Worm (Caenorhabditis elegans): Measurements from ENCODE around the gene B0252.8.

Gene B0252.8

DNA sequence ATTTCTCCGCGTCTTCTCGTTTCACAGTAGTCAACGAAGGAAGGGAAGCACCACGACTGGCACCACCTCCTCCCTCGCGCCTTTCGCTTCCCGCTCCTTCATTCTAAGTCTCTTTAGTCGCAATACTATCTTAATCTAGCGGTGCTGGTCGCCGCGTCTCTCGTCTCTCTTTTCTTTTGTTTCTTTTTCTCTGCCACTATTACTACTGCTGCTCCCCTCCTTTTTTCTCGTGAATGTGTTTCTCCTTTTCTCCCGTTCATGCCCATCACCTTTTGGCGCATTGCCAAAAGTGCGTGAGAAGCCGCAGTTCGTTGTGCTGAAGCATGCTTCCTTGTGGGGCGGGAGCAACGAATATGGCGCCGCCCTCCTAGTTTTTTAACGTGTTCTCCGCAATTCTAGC, 10.5 kb downstream of the B0252.8 start (continued):
- TF ChIP-seq unc-42 (tag; optimal IDR thresholded peaks at IDR 0.05) = peak; percentile 16
- no peak for TF ChIP-seq lin-11 (tag; optimal IDR thresholded peaks at IDR 0.05)
- no peak for TF ChIP-seq sox-4 (tag; optimal IDR thresholded peaks at IDR 0.05)
- TF ChIP-seq mec-3 (tag; optimal IDR thresholded peaks at IDR 0.05; ENCODE audit: borderline replicate concordance) = no peak
- no peak for TF ChIP-seq lim-6 (tag; optimal IDR thresholded peaks at IDR 0.05)
- TF ChIP-seq madf-2 (tag; optimal IDR thresholded peaks at IDR 0.05) = no peak
- no peak for TF ChIP-seq pat-9 (tag; optimal IDR thresholded peaks at IDR 0.05)
- TF ChIP-seq eyg-1 (tag; optimal IDR thresholded peaks at IDR 0.05) = no peak
- no peak for TF ChIP-seq sox-2 (GFP tag; IDR thresholded peaks at IDR 0.05)
- no peak for TF ChIP-seq ceh-48 (tag; optimal IDR thresholded peaks at IDR 0.05)
- TF ChIP-seq ceh-9 (tag; optimal IDR thresholded peaks at IDR 0.05) = no peak
- TF ChIP-seq Y22D7AL.16 (tag; optimal IDR thresholded peaks at IDR 0.05) = no peak
- TF ChIP-seq ets-4 (tag; optimal IDR thresholded peaks at IDR 0.05) = no peak
- no peak for TF ChIP-seq hlh-13 (GFP tag; optimal IDR thresholded peaks at IDR 0.05)
- no peak for TF ChIP-seq che-1 (tag; optimal IDR thresholded peaks at IDR 0.05)
- no peak for TF ChIP-seq T23F11.4 (GFP tag; optimal IDR thresholded peaks at IDR 0.05)
- TF ChIP-seq pha-2 (tag; optimal IDR thresholded peaks at IDR 0.05) = no peak
- TF ChIP-seq dmd-4 (tag; optimal IDR thresholded peaks at IDR 0.05; ENCODE audit: borderline replicate concordance) = no peak
- no peak for TF ChIP-seq rnt-1 (tag; optimal IDR thresholded peaks at IDR 0.05)
- peak; percentile 38 for TF ChIP-seq syd-9 (tag; optimal IDR thresholded peaks at IDR 0.05)
- no peak for TF ChIP-seq ama-1 (optimal IDR thresholded peaks at IDR 0.05)
- TF ChIP-seq sdc-2 (tag; optimal IDR thresholded peaks at IDR 0.05) = no peak
- TF ChIP-seq ceh-34 (tag; optimal IDR thresholded peaks at IDR 0.05) = peak; percentile 30
- TF ChIP-seq ref-2 (tag; optimal IDR thresholded peaks at IDR 0.05) = no peak
- no peak for TF ChIP-seq gmeb-2 (tag; optimal IDR thresholded peaks at IDR 0.05)
- no peak for TF ChIP-seq F13H6.1 (tag; optimal IDR thresholded peaks at IDR 0.05)
- no peak for TF ChIP-seq pag-3 (tag; optimal IDR thresholded peaks at IDR 0.05; ENCODE audit: borderline replicate concordance)
- no peak for TF ChIP-seq ceh-2 (tag; optimal IDR thresholded peaks at IDR 0.05)
- TF ChIP-seq unc-55 (GFP tag; optimal IDR thresholded peaks at IDR 0.05) = peak; percentile 40
- TF ChIP-seq fkh-10 (GFP tag; optimal IDR thresholded peaks at IDR 0.05) = no peak
- peak; percentile 1 for TF ChIP-seq pros-1 (tag; optimal IDR thresholded peaks at IDR 0.05)
- TF ChIP-seq C38D4.7 (GFP tag; optimal IDR thresholded peaks at IDR 0.05) = no peak
- TF ChIP-seq dve-1 (tag; optimal IDR thresholded peaks at IDR 0.05) = no peak
- no peak for TF ChIP-seq ztf-16 (tag; optimal IDR thresholded peaks at IDR 0.05)
- TF ChIP-seq elt-2 (tag; optimal IDR thresholded peaks at IDR 0.05) = no peak
- no peak for TF ChIP-seq ceh-22 (tag; optimal IDR thresholded peaks at IDR 0.05)

DNA sequence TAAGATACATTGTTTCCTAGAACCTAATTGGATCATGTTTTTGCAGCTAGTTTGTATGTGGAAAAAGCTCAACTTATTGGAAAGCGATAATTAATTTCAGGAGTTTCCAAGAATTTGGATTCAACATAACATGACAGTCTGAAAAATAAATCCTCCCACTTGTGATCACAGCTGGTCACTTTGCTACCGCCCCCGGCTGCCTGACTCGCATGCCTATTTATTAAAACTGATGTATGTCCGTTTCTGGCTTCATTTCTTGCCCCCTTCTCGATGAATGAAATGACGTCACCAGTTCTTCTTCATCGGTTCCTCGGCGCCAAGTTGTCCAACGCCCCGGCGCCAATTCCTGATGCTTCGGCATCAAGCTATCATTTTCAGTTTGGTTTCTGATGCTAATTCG, 11.1 kb downstream of the B0252.8 start:
- TF ChIP-seq ceh-45 (GFP tag; IDR thresholded peaks at IDR 0.05) (no peak), ceh-9 (tag; optimal IDR thresholded peaks at IDR 0.05) (no peak), Y22D7AL.16 (tag; optimal IDR thresholded peaks at IDR 0.05) (no peak), ceh-48 (tag; optimal IDR thresholded peaks at IDR 0.05) (no peak), unc-3 (GFP tag; conservative IDR thresholded peaks at IDR 0.05) (no peak), unc-3 (tag; optimal IDR thresholded peaks at IDR 0.05) (no peak), ref-2 (tag; optimal IDR thresholded peaks at IDR 0.05) (no peak), lim-6 (tag; optimal IDR thresholded peaks at IDR 0.05) (no peak), ets-4 (tag; optimal IDR thresholded peaks at IDR 0.05) (no peak), hlh-15 (tag; optimal IDR thresholded peaks at IDR 0.05) (no peak), pha-2 (tag; optimal IDR thresholded peaks at IDR 0.05) (no peak)

DNA sequence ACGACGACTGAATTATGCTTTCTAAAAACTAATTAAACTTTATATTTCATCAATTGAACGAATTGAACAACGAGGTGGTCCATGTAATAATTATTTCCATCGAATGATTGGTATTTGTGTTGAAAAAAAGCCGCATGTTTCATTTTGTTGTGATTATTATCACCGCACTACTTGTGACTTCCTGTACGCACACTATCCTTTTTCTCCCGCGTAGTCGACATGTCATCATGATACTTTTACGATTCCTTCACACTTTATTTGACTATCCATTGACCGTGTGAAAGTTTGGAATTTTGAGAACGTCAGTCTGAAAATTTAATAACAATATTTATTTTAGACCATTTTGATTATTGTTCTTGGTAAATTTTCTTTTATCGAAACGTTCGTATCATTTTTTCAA, 11.6 kb downstream of the B0252.8 start, which contains the start of gene F22D3.4:
F22D3.4 (minus strand) TSS at position 1 of the 400 bp plus-strand sequence.
- no peak for TF ChIP-seq nhr-232 (tag; optimal IDR thresholded peaks at IDR 0.05)
- TF ChIP-seq che-1 (tag; optimal IDR thresholded peaks at IDR 0.05) = no peak
